Fruit fly (Drosophila melanogaster): ENCODE results near the gene Ho.

Ho gene

DNA sequence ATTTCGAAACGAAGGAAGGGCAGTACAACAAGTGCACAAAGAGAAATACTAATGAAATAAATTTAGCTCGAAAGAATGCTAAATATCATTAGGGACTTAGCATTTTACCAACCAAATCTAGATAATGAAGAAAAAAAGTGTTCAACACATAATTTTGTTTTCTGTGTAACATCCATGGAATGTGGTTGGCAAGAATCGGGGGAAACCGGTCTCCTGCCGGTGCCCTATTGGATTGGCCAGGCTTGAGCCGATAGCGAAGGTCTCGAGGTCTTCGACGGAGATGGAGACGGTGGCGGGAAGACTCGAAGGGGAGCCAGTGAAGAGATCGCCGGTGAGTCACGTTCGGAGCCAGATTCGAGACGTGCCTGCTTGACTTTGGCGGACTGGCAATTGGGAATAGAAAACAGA lies 21.8 kb upstream of the Ho start (continued):
- TF ChIP-seq dac (GFP tag; optimal IDR thresholded peaks at IDR 0.05) (peak; percentile 16), CG8119 (GFP tag; IDR thresholded peaks at IDR 0.05) (peak; percentile 67), esn (GFP tag; optimal IDR thresholded peaks at IDR 0.05) (peak; percentile 91), CG1621 (tag; optimal IDR thresholded peaks at IDR 0.05) (peak; percentile 73), CG32006 (GFP tag; optimal IDR thresholded peaks at IDR 0.05) (peak; percentile 69), Eip75B (GFP tag; optimal IDR thresholded peaks at IDR 0.05) (peak; percentile 91), Hr4 (GFP tag; optimal IDR thresholded peaks at IDR 0.05) (peak; percentile 60), achi (GFP tag; optimal IDR thresholded peaks at IDR 0.05) (peak; percentile 83), Lpt (GFP tag; optimal IDR thresholded peaks at IDR 0.05) (peak; percentile 77), CG3919 (GFP tag; optimal IDR thresholded peaks at IDR 0.05) (peak; percentile 91), CG6792 (GFP tag; optimal IDR thresholded peaks at IDR 0.05) (peak; percentile 86), pdm3 (GFP tag; optimal IDR thresholded peaks at IDR 0.05) (peak; percentile 87), CG4318 (GFP tag; optimal IDR thresholded peaks at IDR 0.05) (peak; percentile 25), CG15336 (GFP tag; IDR thresholded peaks at IDR 0.05) (peak; percentile 75), net (GFP tag; optimal IDR thresholded peaks at IDR 0.05) (peak; percentile 86), Smox (GFP tag; optimal IDR thresholded peaks at IDR 0.05) (peak; percentile 86), fd59A (GFP tag; optimal IDR thresholded peaks at IDR 0.05) (peak; percentile 71), CG8632 (GFP tag; optimal IDR thresholded peaks at IDR 0.05) (peak; percentile 76), eg (GFP tag; IDR thresholded peaks at IDR 0.05) (peak; percentile 75), dsx (GFP tag; optimal IDR thresholded peaks at IDR 0.05; ENCODE audit: poor library complexity, severe bottlenecking) (peak; percentile 90), CG31627 (GFP tag; optimal IDR thresholded peaks at IDR 0.05) (peak; percentile 81), ss (GFP tag; optimal IDR thresholded peaks at IDR 0.05) (peak; percentile 82 to 86), Ets96B (tag; optimal IDR thresholded peaks at IDR 0.05) (peak; percentile 86), fkh (GFP tag; optimal IDR thresholded peaks at IDR 0.05) (no peak), CG10631 (GFP tag; optimal IDR thresholded peaks at IDR 0.05) (peak; percentile 84)

DNA sequence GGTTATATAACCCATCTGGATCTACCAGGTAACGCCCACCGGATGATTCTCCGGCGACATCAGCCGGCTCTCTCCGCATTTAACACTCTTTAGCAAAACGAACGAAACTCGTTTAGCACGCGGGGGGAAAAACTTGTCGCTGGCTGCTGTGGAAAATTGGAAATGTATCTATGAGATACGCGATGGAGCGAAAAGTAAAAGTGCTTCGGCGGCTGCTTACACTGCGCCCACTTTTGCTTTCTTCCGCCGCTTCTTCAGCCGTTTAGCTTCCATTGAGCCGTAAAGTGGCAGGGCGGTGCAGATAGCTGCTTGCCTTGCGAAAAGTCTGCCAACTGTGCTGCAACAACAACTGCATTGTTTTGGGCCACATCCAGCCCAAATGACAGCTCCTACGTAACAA lies 18.4 kb upstream of the Ho start:
- no peak for TF ChIP-seq net (GFP tag; optimal IDR thresholded peaks at IDR 0.05)
- peak; percentile 30; the same call in 1 of the 2 replicates for TF ChIP-seq CG15336 (GFP tag; IDR thresholded peaks at IDR 0.05)
- TF ChIP-seq CG8632 (GFP tag; optimal IDR thresholded peaks at IDR 0.05), result no peak
- no peak for TF ChIP-seq vri (GFP tag; optimal IDR thresholded peaks at IDR 0.05)
- TF ChIP-seq Blimp-1 (GFP tag; optimal IDR thresholded peaks at IDR 0.05), result no peak
- peak; percentile 8; the same call in 1 of the 3 replicates for TF ChIP-seq eg (GFP tag; IDR thresholded peaks at IDR 0.05)
- peak; percentile 14 for TF ChIP-seq CG6276 (GFP tag; optimal IDR thresholded peaks at IDR 0.05)

DNA sequence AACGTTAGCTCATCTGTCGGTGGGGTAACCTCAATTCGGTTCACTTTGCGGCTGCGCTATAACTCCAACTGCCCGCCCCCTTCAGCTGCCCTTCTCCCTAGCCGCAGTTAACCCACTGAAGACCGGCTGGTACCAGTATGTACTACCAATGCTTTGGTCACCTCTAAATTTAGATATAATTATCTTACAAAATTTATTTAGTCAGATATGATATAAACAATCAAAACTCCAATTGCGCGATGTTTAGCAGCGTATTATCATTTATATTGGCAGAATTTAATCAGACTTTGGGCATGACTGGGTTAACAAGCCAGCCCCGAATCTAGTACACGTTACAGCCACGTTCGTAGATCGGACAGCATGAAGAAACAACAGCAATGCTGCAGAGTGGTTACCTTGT lies 17.8 kb upstream of the Ho start:
- TF ChIP-seq net (GFP tag; optimal IDR thresholded peaks at IDR 0.05) (peak; percentile 48), CG9139 (GFP tag; optimal IDR thresholded peaks at IDR 0.05) (no peak), CG6276 (GFP tag; optimal IDR thresholded peaks at IDR 0.05) (peak; percentile 53), Ets21C (GFP tag; optimal IDR thresholded peaks at IDR 0.05) (no peak), CG11902 (GFP tag; optimal IDR thresholded peaks at IDR 0.05) (peak; percentile 0), eg (GFP tag; IDR thresholded peaks at IDR 0.05) (peak; percentile 69; the same call in 2 of the 3 replicates), CG8319 (GFP tag; optimal IDR thresholded peaks at IDR 0.05) (no peak), Sox102F (GFP tag; optimal IDR thresholded peaks at IDR 0.05) (peak; percentile 5), CG3032 (tag; optimal IDR thresholded peaks at IDR 0.05) (peak; percentile 53), CG6163 (GFP tag; IDR thresholded peaks at IDR 0.05) (peak; percentile 64; the same call in 2 of the 3 replicates), CG6854 (GFP tag; optimal IDR thresholded peaks at IDR 0.05) (no peak), CG32006 (GFP tag; optimal IDR thresholded peaks at IDR 0.05) (peak; percentile 64), Smox (GFP tag; optimal IDR thresholded peaks at IDR 0.05) (no peak), Met (GFP tag; optimal IDR thresholded peaks at IDR 0.05) (peak; percentile 32), fd59A (GFP tag; optimal IDR thresholded peaks at IDR 0.05) (peak; percentile 38), fkh (GFP tag; optimal IDR thresholded peaks at IDR 0.05) (no peak), CG11294 (GFP tag; IDR thresholded peaks at IDR 0.05) (peak; percentile 26; the same call in 1 of the 2 replicates), CG10669 (GFP tag; optimal IDR thresholded peaks at IDR 0.05) (peak; percentile 57), Lpt (GFP tag; optimal IDR thresholded peaks at IDR 0.05) (peak; percentile 57), Sox14 (GFP tag; optimal IDR thresholded peaks at IDR 0.05) (peak; percentile 37), CG8632 (GFP tag; optimal IDR thresholded peaks at IDR 0.05) (peak; percentile 10), lz (GFP tag; optimal IDR thresholded peaks at IDR 0.05) (peak; percentile 27), vri (GFP tag; optimal IDR thresholded peaks at IDR 0.05) (no peak), acj6 (GFP tag; optimal IDR thresholded peaks at IDR 0.05) (peak; percentile 39), dac (GFP tag; optimal IDR thresholded peaks at IDR 0.05) (peak; percentile 9), CG4318 (GFP tag; optimal IDR thresholded peaks at IDR 0.05) (peak; percentile 34), CG6792 (GFP tag; optimal IDR thresholded peaks at IDR 0.05) (peak; percentile 32), Hr38 (GFP tag; optimal IDR thresholded peaks at IDR 0.05) (no peak), CG10631 (GFP tag; optimal IDR thresholded peaks at IDR 0.05) (peak; percentile 43), CG11762 (GFP tag; optimal IDR thresholded peaks at IDR 0.05; ENCODE audit: insufficient read depth) (no peak), CG6808 (GFP tag; optimal IDR thresholded peaks at IDR 0.05) (peak; percentile 55)
